Fruit fly (Drosophila melanogaster): ENCODE results near the gene CG13721.

DNA sequence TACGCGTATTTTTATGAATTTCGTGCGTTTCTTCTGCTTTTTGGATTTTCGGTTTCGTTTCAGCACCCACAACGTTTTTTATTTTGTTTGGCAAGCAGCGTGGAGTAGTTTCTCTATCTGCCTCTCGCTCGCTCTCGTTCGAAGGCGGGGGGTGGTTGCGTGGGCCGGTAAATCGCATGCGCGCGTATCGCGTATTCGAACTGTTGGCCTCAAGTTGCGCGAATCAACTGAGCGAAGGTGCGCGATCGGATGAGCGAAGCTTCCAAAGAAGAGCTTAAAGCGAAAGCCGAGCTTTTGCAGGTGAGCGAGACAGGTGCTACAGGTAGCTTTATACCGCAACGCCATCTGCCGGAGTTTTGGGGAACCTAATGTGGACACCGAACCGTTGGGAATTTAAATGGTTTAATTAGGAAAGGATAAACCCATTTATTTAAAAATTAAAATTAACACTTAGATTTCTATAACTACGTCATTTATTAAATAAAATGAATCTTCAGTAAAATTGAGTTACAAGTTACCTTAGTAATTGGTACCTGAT, 34.4 kb upstream of the CG13721 start, which contains the start of gene Tie:
- TF ChIP-seq ttk (optimal IDR thresholded peaks at IDR 0.05) (no peak), h (optimal IDR thresholded peaks at IDR 0.05) (no peak)
